Worm (Caenorhabditis elegans) whole organism, L2 larva: ENCODE data around the gene anat-1.

Source experiments
- ceh-82 ChIP-seq: fragments of 150-350 bp; optimal IDR thresholded peaks from 2 replicates; lab custom pipeline; 2014; ENCODE audit warnings: missing biosample characterization, missing genetic modification characterization
- lin-39 ChIP-seq: fragments of 150-350 bp; optimal IDR thresholded peaks from 2 replicates; lab custom pipeline; 2014; ENCODE audit warnings: missing biosample characterization, missing genetic modification reagents, missing genetic modification characterization
- lsy-2 ChIP-seq, 2 experiments: fragments of 150-350 bp in 1 of 2; sonication (generic microtip) in 1 of 2; optimal IDR thresholded peaks; 2 replicates each; lab custom pipeline; 2014 to 2017; ENCODE audit warnings: missing biosample characterization in 2 of 2, missing genetic modification characterization in 2 of 2
- mab-5 ChIP-seq: fragments of 150-350 bp; optimal IDR thresholded peaks from 2 replicates; lab custom pipeline; 2014; ENCODE audit warnings: missing biosample characterization, missing genetic modification characterization
- nhr-10 ChIP-seq: sonication (generic microtip); optimal IDR thresholded peaks from 2 replicates; lab custom pipeline; 2017; ENCODE audit warnings: missing biosample characterization, missing genetic modification characterization
- nhr-21 ChIP-seq: fragments of 150-350 bp; optimal IDR thresholded peaks from 2 replicates; lab custom pipeline; 2014; ENCODE audit warnings: missing biosample characterization, missing genetic modification characterization
- nhr-6 ChIP-seq: fragments of 150-350 bp; optimal IDR thresholded peaks from 2 replicates; lab custom pipeline; 2014; ENCODE audit warnings: missing biosample characterization, missing genetic modification characterization
- skn-1 ChIP-seq: sonication (generic microtip); optimal IDR thresholded peaks from 2 replicates; lab custom pipeline; 2017; ENCODE audit warnings: missing biosample characterization, missing genetic modification characterization
- sma-9 ChIP-seq, 2 experiments: fragments of 150-350 bp in 1 of 2; sonication (generic microtip) in 1 of 2; optimal IDR thresholded peaks; 2 replicates each; lab custom pipeline; 2014 to 2016; ENCODE audit warnings: missing genetic modification characterization in 2 of 2, mild to moderate bottlenecking in 1 of 2, missing biosample characterization in 1 of 2, missing compliant biosample characterization in 1 of 2, missing genetic modification reagents in 1 of 2, moderate library complexity in 1 of 2
- snpc-4 ChIP-seq: fragments of 150-350 bp; optimal IDR thresholded peaks from 2 replicates; lab custom pipeline; 2014; ENCODE audit warnings: missing biosample characterization, missing genetic modification characterization
- unc-62 ChIP-seq: fragments of 150-350 bp; optimal IDR thresholded peaks from 2 replicates; lab custom pipeline; 2014; ENCODE audit warnings: missing biosample characterization, missing genetic modification reagents, missing genetic modification characterization
- ztf-11 ChIP-seq: sonication (generic microtip); optimal IDR thresholded peaks from 2 replicates; lab custom pipeline; 2017; ENCODE audit warnings: missing biosample characterization, missing genetic modification characterization

ce11 chrIV:6771556-6771955 is 923 bp downstream of the anat-1 start:
- TF ChIP-seq unc-62 (no peak), nhr-10 (tag; lab: Kevin White, UChicago) (no peak), snpc-4 (tag; lab: Kevin White, UChicago) (no peak), lin-39 (no peak), ztf-11 (no peak), sma-9 (GFP tag; optimal IDR thresholded peaks at IDR 0.05; lab: Kevin White, UChicago) (no peak), sma-9 (tag; optimal IDR thresholded peaks at IDR 0.05; lab: Kevin White, UChicago) (no peak), skn-1 (tag; lab: Kevin White, UChicago) (no peak), lsy-2 (tag; optimal IDR thresholded peaks at IDR 0.05; lab: Kevin White, UChicago) (no peak), nhr-21 (no peak), mab-5 (tag; lab: Kevin White, UChicago) (no peak), nhr-6 (tag; lab: Kevin White, UChicago) (no peak), ceh-82 (no peak)
